Fruit fly (Drosophila melanogaster) whole organism, embryonic: ENCODE results near the gene kis.

ENCODE experiments used
- Antp ChIP-seq: fragments of 200-800 bp; sonication (Bioruptor generic); optimal IDR thresholded peaks from 3 replicates; lab custom pipeline; 2016; ENCODE audit warnings: missing biosample characterization, missing genetic modification characterization
- BEAF-32 ChIP-seq: fragments of 200-800 bp; sonication (Bioruptor generic); optimal IDR thresholded peaks from 3 replicates; lab custom pipeline; 2017; ENCODE audit warnings: missing biosample characterization, missing genetic modification characterization, mild to moderate bottlenecking, moderate library complexity, missing genetic modification reagents
- CG10462 ChIP-seq: fragments of 200-800 bp; sonication (Bioruptor generic); optimal IDR thresholded peaks from 2 replicates; lab custom pipeline; 2016; ENCODE audit warnings: missing biosample characterization, missing genetic modification characterization
- CG12659 ChIP-seq: fragments of 200-800 bp; sonication (Bioruptor generic); optimal IDR thresholded peaks from 3 replicates; lab custom pipeline; 2017; ENCODE audit warnings: mild to moderate bottlenecking, missing biosample characterization, missing genetic modification reagents, missing genetic modification characterization
- CG13123 ChIP-seq: fragments of 200-800 bp; sonication (Bioruptor generic); optimal IDR thresholded peaks from 2 replicates; lab custom pipeline; 2016; ENCODE audit warnings: missing biosample characterization, missing genetic modification characterization
- CG14667 ChIP-seq: fragments of 200-800 bp; sonication (Bioruptor generic); IDR thresholded peaks from 2 replicates; pipeline ENCODE4 v1.3.6; 2022; ENCODE audit warnings: missing biosample characterization, missing genetic modification characterization
- CG14710 ChIP-seq: fragments of 200-800 bp; sonication (Bioruptor generic); optimal IDR thresholded peaks from 3 replicates; lab custom pipeline; 2019; ENCODE audit warnings: missing biosample characterization, mild to moderate bottlenecking, missing genetic modification characterization, moderate library complexity
- CG16863 ChIP-seq: fragments of 200-800 bp; sonication (Bioruptor generic); optimal IDR thresholded peaks from 3 replicates; lab custom pipeline; 2016; ENCODE audit warnings: missing biosample characterization, missing genetic modification characterization
- CG17359 ChIP-seq: fragments of 200-800 bp; sonication (Bioruptor generic); optimal IDR thresholded peaks from 3 replicates; lab custom pipeline; 2018; ENCODE audit warnings: missing biosample characterization, mild to moderate bottlenecking, missing genetic modification characterization, moderate library complexity
- CG17802 ChIP-seq: fragments of 200-800 bp; sonication (Bioruptor generic); optimal IDR thresholded peaks from 2 replicates; lab custom pipeline; 2018; ENCODE audit warnings: missing biosample characterization, mild to moderate bottlenecking, missing genetic modification characterization, moderate library complexity
- CG18476 ChIP-seq: fragments of 200-800 bp; sonication (Bioruptor generic); optimal IDR thresholded peaks from 2 replicates; lab custom pipeline; 2016; ENCODE audit warnings: missing biosample characterization, mild to moderate bottlenecking, missing genetic modification characterization
- CG31224 ChIP-seq: fragments of 200-800 bp; sonication (Bioruptor generic); IDR thresholded peaks from 2 replicates; pipeline ENCODE4 v1.3.6; 2022; ENCODE audit warnings: missing biosample characterization, missing genetic modification characterization
- CG31388 ChIP-seq: fragments of 200-800 bp; sonication (Bioruptor generic); optimal IDR thresholded peaks from 2 replicates; lab custom pipeline; 2016; ENCODE audit warnings: missing biosample characterization, missing genetic modification characterization
- CG31441 ChIP-seq: fragments of 200-800 bp; sonication (Bioruptor generic); IDR thresholded peaks from 2 replicates; pipeline ENCODE4 v1.3.6; 2022; ENCODE audit warnings: missing biosample characterization, missing genetic modification characterization
- CG34224 ChIP-seq: fragments of 200-800 bp; sonication (Bioruptor generic); IDR thresholded peaks from 3 replicates; pipeline ENCODE4 v1.3.6; 2022; ENCODE audit warnings: missing biosample characterization, missing genetic modification characterization; ENCODE audit not compliant: partially characterized antibody
- CG3847 ChIP-seq: fragments of 200-800 bp; sonication (Bioruptor generic); IDR thresholded peaks from 2 replicates; pipeline ENCODE4 v1.3.6; 2022; ENCODE audit warnings: missing biosample characterization, missing genetic modification characterization
- CG4360 ChIP-seq: fragments of 200-800 bp; sonication (Bioruptor generic); IDR thresholded peaks from 2 replicates; pipeline ENCODE4 v1.3.6; 2022; ENCODE audit warnings: missing biosample characterization, missing genetic modification characterization
- CG6765 ChIP-seq: fragments of 200-800 bp; sonication (Bioruptor generic); optimal IDR thresholded peaks from 3 replicates; lab custom pipeline; 2017; ENCODE audit warnings: missing biosample characterization, mild to moderate bottlenecking, missing genetic modification characterization
- CG7271 ChIP-seq: fragments of 200-800 bp; sonication (Bioruptor generic); optimal IDR thresholded peaks from 2 replicates; lab custom pipeline; 2018; ENCODE audit warnings: missing biosample characterization, mild to moderate bottlenecking, missing genetic modification characterization, moderate library complexity
- CG7745 ChIP-seq: fragments of 200-800 bp; sonication (Bioruptor generic); optimal IDR thresholded peaks from 2 replicates; lab custom pipeline; 2018; ENCODE audit warnings: missing biosample characterization, mild to moderate bottlenecking, missing genetic modification characterization, moderate library complexity
- CG7987 ChIP-seq: fragments of 200-800 bp; sonication (Bioruptor generic); optimal IDR thresholded peaks from 2 replicates; lab custom pipeline; 2018; ENCODE audit warnings: missing biosample characterization, mild to moderate bottlenecking, missing genetic modification characterization, moderate library complexity
- CG8359 ChIP-seq: fragments of 200-800 bp; sonication (Bioruptor generic); optimal IDR thresholded peaks from 2 replicates; lab custom pipeline; 2017; ENCODE audit warnings: missing biosample characterization, mild to moderate bottlenecking, missing genetic modification characterization, borderline replicate concordance
- CG9797 ChIP-seq: fragments of 200-800 bp; sonication (Bioruptor generic); optimal IDR thresholded peaks from 3 replicates; lab custom pipeline; 2018; ENCODE audit warnings: missing biosample characterization, mild to moderate bottlenecking, missing genetic modification characterization
- CG9876 ChIP-seq: fragments of 200-800 bp; sonication (Bioruptor generic); optimal IDR thresholded peaks from 2 replicates; lab custom pipeline; 2016; ENCODE audit warnings: missing biosample characterization, missing genetic modification characterization
- CG9932 ChIP-seq: fragments of 200-800 bp; sonication (Bioruptor generic); IDR thresholded peaks from 2 replicates; pipeline ENCODE4 v1.3.6; 2022; ENCODE audit warnings: missing biosample characterization, missing genetic modification characterization
- HmgD ChIP-seq: fragments of 200-800 bp; sonication (Bioruptor generic); optimal IDR thresholded peaks from 3 replicates; lab custom pipeline; 2016; ENCODE audit warnings: missing biosample characterization, missing genetic modification characterization
- Hmx ChIP-seq: fragments of 200-800 bp; sonication (Bioruptor generic); optimal IDR thresholded peaks from 2 replicates; lab custom pipeline; 2016; ENCODE audit warnings: missing biosample characterization, missing genetic modification characterization
- Lpt ChIP-seq: fragments of >200 bp; optimal IDR thresholded peaks from 2 replicates; lab custom pipeline; 2018; ENCODE audit warnings: missing biosample characterization, missing genetic modification characterization
- Max ChIP-seq: fragments of 200-800 bp; sonication (Bioruptor generic); optimal IDR thresholded peaks from 2 replicates; lab custom pipeline; 2016; ENCODE audit warnings: missing biosample characterization, mild to moderate bottlenecking, missing genetic modification characterization
- Opbp ChIP-seq: fragments of 200-800 bp; sonication (Bioruptor generic); IDR thresholded peaks from 3 replicates; pipeline ENCODE4 v1.3.6; 2022; ENCODE audit warnings: missing biosample characterization, missing genetic modification characterization; ENCODE audit not compliant: partially characterized antibody
- Pdp1 ChIP-seq, 2 experiments: fragments of 200-800 bp; sonication (Bioruptor generic); optimal IDR thresholded peaks; 3 replicates each; lab custom pipeline; 2016; ENCODE audit warnings: missing biosample characterization in 2 of 2, missing genetic modification characterization in 2 of 2, mild to moderate bottlenecking in 1 of 2, moderate library complexity in 1 of 2
- Six4 ChIP-seq: fragments of 200-800 bp; sonication (Bioruptor generic); optimal IDR thresholded peaks from 2 replicates; lab custom pipeline; 2016; ENCODE audit warnings: missing biosample characterization, missing genetic modification characterization
- Usf ChIP-seq: fragments of 200-800 bp; sonication (Bioruptor generic); optimal IDR thresholded peaks from 2 replicates; lab custom pipeline; 2017; ENCODE audit warnings: missing genotype, missing biosample characterization, missing genetic modification characterization
- Xbp1 ChIP-seq: fragments of 200-800 bp; sonication (Bioruptor generic); optimal IDR thresholded peaks from 3 replicates; lab custom pipeline; 2016; ENCODE audit warnings: missing biosample characterization, mild to moderate bottlenecking, missing genetic modification characterization
- bab2 ChIP-seq: fragments of 200-800 bp; sonication (Bioruptor generic); optimal IDR thresholded peaks from 2 replicates; lab custom pipeline; 2016; ENCODE audit warnings: missing biosample characterization, missing genetic modification characterization
- cato ChIP-seq: fragments of 200-800 bp; sonication (Bioruptor generic); optimal IDR thresholded peaks from 2 replicates; lab custom pipeline; 2016; ENCODE audit warnings: missing biosample characterization, missing genetic modification characterization, borderline replicate concordance
- dan ChIP-seq: fragments of 200-800 bp; sonication (Bioruptor generic); IDR thresholded peaks from 2 replicates; pipeline ENCODE4 v1.3.6; 2022; ENCODE audit warnings: missing biosample characterization, missing genetic modification characterization
- dm ChIP-seq: fragments of 200-800 bp; sonication (Bioruptor generic); optimal IDR thresholded peaks from 3 replicates; lab custom pipeline; 2016; ENCODE audit warnings: missing biosample characterization, missing genetic modification characterization
- ems ChIP-seq: fragments of 200-800 bp; sonication (Bioruptor generic); optimal IDR thresholded peaks from 3 replicates; lab custom pipeline; 2016; ENCODE audit warnings: missing biosample characterization, missing genetic modification characterization
- eve ChIP-seq, 2 experiments: fragments of >200 bp; optimal IDR thresholded peaks; 2 replicates each; lab custom pipeline; 2017; ENCODE audit warnings: missing biosample characterization in 2 of 2, missing genetic modification characterization in 2 of 2
- fd102C ChIP-seq: fragments of 200-800 bp; sonication (Bioruptor generic); optimal IDR thresholded peaks from 2 replicates; lab custom pipeline; 2018; ENCODE audit warnings: missing biosample characterization, mild to moderate bottlenecking, missing genetic modification characterization, moderate library complexity
- gcm2 ChIP-seq: fragments of 200-800 bp; sonication (Bioruptor generic); optimal IDR thresholded peaks from 2 replicates; lab custom pipeline; 2016; ENCODE audit warnings: missing biosample characterization, missing genetic modification characterization
- phol ChIP-seq: fragments of 200-800 bp; sonication (Bioruptor generic); optimal IDR thresholded peaks from 3 replicates; lab custom pipeline; 2018; ENCODE audit warnings: missing biosample characterization, mild to moderate bottlenecking, missing genetic modification characterization, moderate library complexity
- salm ChIP-seq: fragments of 200-800 bp; sonication (Bioruptor generic); optimal IDR thresholded peaks from 2 replicates; lab custom pipeline; 2018; ENCODE audit warnings: missing biosample characterization, mild to moderate bottlenecking, missing genetic modification characterization
- schlank ChIP-seq: fragments of 200-800 bp; sonication (Bioruptor generic); optimal IDR thresholded peaks from 2 replicates; lab custom pipeline; 2018; ENCODE audit warnings: missing biosample characterization, mild to moderate bottlenecking, missing genetic modification characterization
- scrt ChIP-seq: fragments of 200-800 bp; sonication (Bioruptor generic); optimal IDR thresholded peaks from 2 replicates; lab custom pipeline; 2018; ENCODE audit warnings: missing biosample characterization, mild to moderate bottlenecking, missing genetic modification characterization, moderate library complexity
- seq ChIP-seq: fragments of 200-800 bp; sonication (Bioruptor generic); IDR thresholded peaks from 2 replicates; pipeline ENCODE4 v1.3.6; 2022; ENCODE audit warnings: missing biosample characterization, missing genetic modification characterization
- ssp ChIP-seq: fragments of 200-800 bp; sonication (Bioruptor generic); IDR thresholded peaks from 2 replicates; pipeline ENCODE4 v1.3.6; 2022; ENCODE audit warnings: missing biosample characterization, missing genetic modification characterization
- stc ChIP-seq: fragments of 200-800 bp; sonication (Bioruptor generic); IDR thresholded peaks from 2 replicates; pipeline ENCODE4 v1.3.6; 2022; ENCODE audit warnings: missing biosample characterization, missing genetic modification characterization
- trem ChIP-seq: fragments of 200-800 bp; optimal IDR thresholded peaks from 3 replicates; lab custom pipeline; 2019; ENCODE audit warnings: missing biosample characterization, mild to moderate bottlenecking, missing genetic modification characterization, moderate library complexity
- vfl ChIP-seq: fragments of 200-800 bp; sonication (Bioruptor generic); optimal IDR thresholded peaks from 2 replicates; lab custom pipeline; 2016; ENCODE audit warnings: missing biosample characterization, missing genetic modification characterization
- vvl ChIP-seq: fragments of 200-800 bp; sonication (Bioruptor generic); IDR thresholded peaks from 2 replicates; pipeline ENCODE4 v1.3.6; 2022; ENCODE audit warnings: missing biosample characterization, missing genetic modification characterization
- zfh1 ChIP-seq: fragments of 200-800 bp; sonication (Bioruptor generic); IDR thresholded peaks from 3 replicates; pipeline ENCODE4 v1.3.6; 2022; ENCODE audit warnings: missing biosample characterization, missing genetic modification characterization

The kis gene

dm6 chr2L:267441-268089, 16.9 kb upstream of the kis start, which contains the start of gene CG17075 (continued):
- TF ChIP-seq Xbp1 (GFP tag; lab: Kevin White, UChicago) (peak; percentile 96), CG31224 (GFP tag; lab: Robert Waterston, UW) (peak; percentile 87), CG8359 (peak; percentile 68), CG6765 (peak; percentile 92), CG4360 (peak; percentile 63), CG7271 (peak; percentile 42), Six4 (peak; percentile 86), CG3847 (GFP tag; lab: Robert Waterston, UW) (peak; percentile 96), fd102C (GFP tag; lab: Kevin White, UChicago) (no peak), ems (peak; percentile 84), Antp (peak; percentile 77), CG16863 (peak; percentile 65), CG18476 (GFP tag; lab: Kevin White, UChicago) (peak; percentile 93), zfh1 (GFP tag; lab: Robert Waterston, UW) (peak; percentile 93), phol (tag; lab: Kevin White, UChicago) (peak; percentile 91), eve (GFP tag; optimal IDR thresholded peaks at IDR 0.05; lab: Kevin White, UChicago) (no peak), Usf (GFP tag; lab: Kevin White, UChicago) (no peak), CG12659 (GFP tag; lab: Kevin White, UChicago) (peak; percentile 97), CG7745 (no peak), CG31388 (GFP tag; lab: Kevin White, UChicago) (peak; percentile 81), dan (no peak; the same call in 1 of the 2 replicates), bab2 (peak; percentile 71), CG10462 (GFP tag; lab: Kevin White, UChicago) (peak; percentile 88), vvl (GFP tag; lab: Robert Waterston, UW) (peak; percentile 98), Hmx (peak; percentile 72), CG9876 (GFP tag; lab: Kevin White, UChicago) (no peak), CG34224 (GFP tag; lab: Robert Waterston, UW) (no peak), CG14667 (peak; percentile 92), seq (GFP tag; lab: Robert Waterston, UW) (peak; percentile 94), CG9932 (GFP tag; lab: Robert Waterston, UW) (peak; percentile 96), ssp (GFP tag; lab: Robert Waterston, UW) (peak; percentile 85), Lpt (GFP tag; lab: Kevin White, UChicago) (no peak), CG17802 (tag; lab: Kevin White, UChicago) (peak; percentile 59), cato (peak; percentile 88), salm (tag; lab: Kevin White, UChicago) (peak; percentile 83), CG7987 (GFP tag; lab: Kevin White, UChicago) (peak; percentile 76), CG13123 (peak; percentile 86), vfl (peak; percentile 90)

- TF ChIP-seq Opbp (GFP tag; lab: Robert Waterston, UW) (peak; percentile 59; the same call in 2 of the 3 replicates), CG3847 (GFP tag; lab: Robert Waterston, UW) (peak; percentile 65), schlank (tag; lab: Kevin White, UChicago) (no peak), Pdp1 (GFP tag; optimal IDR thresholded peaks at IDR 0.05; lab: Kevin White, UChicago) (peak in 1 of 2 experiments; percentile 9), Max (GFP tag; lab: Kevin White, UChicago) (peak; percentile 60), scrt (GFP tag; lab: Kevin White, UChicago) (peak; percentile 95), trem (tag; lab: Kevin White, UChicago) (peak; percentile 10), stc (no peak), CG31441 (GFP tag; lab: Robert Waterston, UW) (no peak), CG14710 (peak; percentile 28), dm (GFP tag; lab: Kevin White, UChicago) (peak; percentile 89), CG9797 (peak; percentile 79), gcm2 (GFP tag; lab: Kevin White, UChicago) (no peak), CG17359 (tag; lab: Kevin White, UChicago) (peak; percentile 57), HmgD (peak; percentile 14), BEAF-32 (peak; percentile 31)
These were observed 1.6 kb upstream of the kis start, which contains the start of gene Rpp30 for dm6 chr2L:252174-252573. Gene Rpp30 (minus strand): TSS chr2L:252373.
